Worm (Caenorhabditis elegans) whole organism, mixed stage, embryonic: ENCODE results near the gene nspb-5.
"Not testable (repeated sequence)": the region's sequence is repeated elsewhere in the genome, so short reads cannot be mapped to it uniquely, and the experiment has no call there.

Experiments
- M03D4.4 ChIP-seq: sonication (generic microtip); optimal IDR thresholded peaks from 2 replicates; lab custom pipeline; 2017; ENCODE audit warnings: mild to moderate bottlenecking, missing genetic modification characterization, missing compliant biosample characterization
- bed-3 ChIP-seq: fragments of 200-800 bp; sonication (Bioruptor generic); optimal IDR thresholded peaks from 3 replicates; lab custom pipeline; 2018; ENCODE audit warnings: mild to moderate bottlenecking, missing genetic modification characterization, moderate library complexity, missing compliant biosample characterization
- blmp-1 ChIP-seq: fragments of 150-350 bp; optimal IDR thresholded peaks from 2 replicates; lab custom pipeline; 2014; ENCODE audit warnings: missing biosample characterization, missing genetic modification characterization
- ceh-39 ChIP-seq: fragments of 150-350 bp; optimal IDR thresholded peaks from 2 replicates; lab custom pipeline; 2014; ENCODE audit warnings: missing biosample characterization, missing genetic modification characterization
- ceh-43 ChIP-seq: fragments of 200-800 bp; sonication (Bioruptor generic); optimal IDR thresholded peaks from 2 replicates; lab custom pipeline; 2018; ENCODE audit warnings: mild to moderate bottlenecking, missing genetic modification characterization, moderate library complexity, missing compliant biosample characterization
- ceh-83 ChIP-seq: fragments of 200-800 bp; sonication (Bioruptor generic); optimal IDR thresholded peaks from 2 replicates; lab custom pipeline; 2018; ENCODE audit warnings: mild to moderate bottlenecking, missing genetic modification characterization, missing compliant biosample characterization
- cnd-1 ChIP-seq: fragments of 200-800 bp; sonication (Bioruptor generic); optimal IDR thresholded peaks from 2 replicates; lab custom pipeline; 2018; ENCODE audit warnings: mild to moderate bottlenecking, missing genetic modification characterization, missing compliant biosample characterization
- drap-1 ChIP-seq: fragments of 200-800 bp; sonication (Bioruptor generic); optimal IDR thresholded peaks from 3 replicates; lab custom pipeline; 2018; ENCODE audit warnings: mild to moderate bottlenecking, missing genetic modification characterization, missing compliant biosample characterization
- elt-1 ChIP-seq: sonication (generic microtip); optimal IDR thresholded peaks from 2 replicates; lab custom pipeline; 2017; ENCODE audit warnings: missing genetic modification characterization, mild to moderate bottlenecking, missing compliant biosample characterization, antibody characterized with exemption, moderate library complexity, borderline replicate concordance; ENCODE audit not compliant: insufficient read depth
- elt-3 ChIP-seq: fragments of 150-350 bp; optimal IDR thresholded peaks from 2 replicates; lab custom pipeline; 2014; ENCODE audit warnings: missing biosample characterization, missing genetic modification characterization
- flh-1 ChIP-seq: fragments of 200-800 bp; sonication (Bioruptor generic); optimal IDR thresholded peaks from 2 replicates; lab custom pipeline; 2018; ENCODE audit warnings: mild to moderate bottlenecking, missing genetic modification characterization, moderate library complexity, missing compliant biosample characterization
- ham-2 ChIP-seq: fragments of 200-800 bp; sonication (Bioruptor generic); optimal IDR thresholded peaks from 2 replicates; lab custom pipeline; 2018; ENCODE audit warnings: mild to moderate bottlenecking, missing genetic modification characterization, missing compliant biosample characterization
- hlh-1 ChIP-seq: fragments of 150-350 bp; optimal IDR thresholded peaks from 2 replicates; lab custom pipeline; 2014; ENCODE audit warnings: missing biosample characterization, missing genetic modification reagents, missing genetic modification characterization
- lin-13 ChIP-seq: fragments of 150-350 bp; optimal IDR thresholded peaks from 2 replicates; lab custom pipeline; 2014; ENCODE audit warnings: missing biosample characterization, missing genetic modification characterization
- lin-32 ChIP-seq: fragments of 200-800 bp; sonication (Bioruptor generic); optimal IDR thresholded peaks from 2 replicates; lab custom pipeline; 2018; ENCODE audit warnings: mild to moderate bottlenecking, missing genetic modification characterization, missing compliant biosample characterization
- lsy-2 ChIP-seq: fragments of 150-350 bp; optimal IDR thresholded peaks from 2 replicates; lab custom pipeline; 2014; ENCODE audit warnings: missing biosample characterization, missing genetic modification characterization
- mab-5 ChIP-seq: fragments of 150-350 bp; optimal IDR thresholded peaks from 2 replicates; lab custom pipeline; 2014; ENCODE audit warnings: missing biosample characterization, missing genetic modification characterization
- mep-1 ChIP-seq: fragments of 150-350 bp; optimal IDR thresholded peaks from 2 replicates; lab custom pipeline; 2017; ENCODE audit warnings: missing biosample characterization, missing genetic modification reagents, missing genetic modification characterization, inconsistent platforms
- nhr-12 ChIP-seq: fragments of 150-350 bp; optimal IDR thresholded peaks from 2 replicates; lab custom pipeline; 2014; ENCODE audit warnings: missing biosample characterization, missing genetic modification characterization
- nhr-2 ChIP-seq: fragments of 150-350 bp; optimal IDR thresholded peaks from 2 replicates; lab custom pipeline; 2014; ENCODE audit warnings: missing biosample characterization, missing genetic modification characterization
- nhr-237 ChIP-seq: fragments of 150-350 bp; optimal IDR thresholded peaks from 2 replicates; lab custom pipeline; 2014; ENCODE audit warnings: missing biosample characterization, missing genetic modification characterization
- nhr-76 ChIP-seq: sonication (generic microtip); optimal IDR thresholded peaks from 2 replicates; lab custom pipeline; 2017; ENCODE audit warnings: missing biosample characterization, missing genetic modification characterization
- pha-4 ChIP-seq: fragments of 150-350 bp; optimal IDR thresholded peaks from 2 replicates; lab custom pipeline; 2018; ENCODE audit warnings: missing biosample characterization, missing genetic modification reagents, missing genetic modification characterization
- sem-2 ChIP-seq: fragments of 200-800 bp; sonication (Bioruptor generic); optimal IDR thresholded peaks from 2 replicates; lab custom pipeline; 2018; ENCODE audit warnings: mild to moderate bottlenecking, missing genetic modification characterization, missing compliant biosample characterization
- snpc-4 ChIP-seq: fragments of 150-350 bp; optimal IDR thresholded peaks from 2 replicates; lab custom pipeline; 2014; ENCODE audit warnings: missing biosample characterization, missing genetic modification characterization
- sptf-1 ChIP-seq: sonication (generic microtip); optimal IDR thresholded peaks from 2 replicates; lab custom pipeline; 2017; ENCODE audit warnings: mild to moderate bottlenecking, missing genetic modification characterization, moderate library complexity, missing compliant biosample characterization
- tbx-8 ChIP-seq: fragments of 200-800 bp; sonication (Bioruptor generic); optimal IDR thresholded peaks from 2 replicates; lab custom pipeline; 2018; ENCODE audit warnings: mild to moderate bottlenecking, missing genetic modification characterization, moderate library complexity, missing compliant biosample characterization
- unc-120 ChIP-seq: sonication (generic microtip); optimal IDR thresholded peaks from 2 replicates; lab custom pipeline; 2017; ENCODE audit warnings: missing genetic modification characterization, missing compliant biosample characterization; ENCODE audit not compliant: poor library complexity, severe bottlenecking
- unc-39 ChIP-seq: fragments of 150-350 bp; optimal IDR thresholded peaks from 2 replicates; lab custom pipeline; 2014; ENCODE audit warnings: missing biosample characterization, missing genetic modification characterization
- unc-62 ChIP-seq: fragments of 150-350 bp; optimal IDR thresholded peaks from 2 replicates; lab custom pipeline; 2014; ENCODE audit warnings: missing biosample characterization, missing genetic modification reagents, missing genetic modification characterization
- zip-8 ChIP-seq: fragments of 150-350 bp; optimal IDR thresholded peaks from 2 replicates; lab custom pipeline; 2014; ENCODE audit warnings: missing biosample characterization, missing genetic modification characterization
- ztf-11 ChIP-seq: fragments of 150-350 bp; optimal IDR thresholded peaks from 2 replicates; lab custom pipeline; 2014; ENCODE audit warnings: missing biosample characterization, missing genetic modification characterization

Gene nspb-5

DNA sequence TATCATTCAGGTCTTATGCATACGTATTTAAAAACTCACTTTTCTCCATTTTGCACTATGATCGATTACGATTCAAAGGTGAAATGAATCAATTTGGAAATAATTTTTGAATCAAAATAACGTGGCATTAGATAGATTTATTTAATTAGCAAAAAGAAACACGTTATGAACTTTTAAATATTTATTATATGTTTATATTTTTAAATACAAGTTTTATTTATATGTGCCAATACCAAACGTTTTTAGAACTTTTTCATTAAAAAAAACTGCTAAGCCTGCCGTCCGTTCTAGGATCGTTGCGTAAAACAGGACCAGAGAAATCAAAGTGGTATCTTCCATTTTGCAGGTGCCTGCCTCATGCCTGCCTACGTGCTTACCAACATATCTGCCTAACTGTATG is 1.5 kb upstream of the nspb-5 start, which contains the start of gene F38A5.6:
F38A5.6 (minus strand) TSS at position 101 of the 400 bp plus-strand sequence.
- TF ChIP-seq ceh-43 (GFP tag; lab: Kevin White, UChicago) (no peak), snpc-4 (tag; lab: Kevin White, UChicago) (no peak), unc-39 (no peak)
- TF ChIP-seq, all 35 proteins: peak for 0

DNA sequence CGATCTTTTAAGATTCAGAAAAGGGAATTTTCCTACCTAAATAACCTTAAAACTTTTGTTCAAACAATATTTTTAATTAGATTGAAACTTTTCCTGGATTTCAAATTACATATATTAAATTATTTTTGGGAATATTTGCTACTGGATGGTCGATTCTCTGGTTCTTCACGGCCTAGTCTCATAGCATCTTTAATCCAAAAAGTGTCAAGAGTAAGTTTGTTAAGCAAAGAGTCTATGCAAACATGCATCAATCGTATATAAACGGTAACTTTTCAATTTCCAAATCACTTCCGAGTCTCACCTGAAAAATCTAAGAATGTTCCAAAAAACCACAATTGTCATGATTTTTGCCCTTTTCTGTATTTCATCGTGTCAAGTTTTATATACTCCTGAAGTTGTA is 922 bp upstream of the nspb-5 start, which contains the start of gene nspb-4:
nspb-4 (plus strand) TSS at position 301 of the 400 bp plus-strand sequence.
- not testable (repeated sequence) for TF ChIP-seq nhr-2 (tag; lab: Kevin White, UChicago); blmp-1 (tag; lab: Kevin White, UChicago); lin-32

DNA sequence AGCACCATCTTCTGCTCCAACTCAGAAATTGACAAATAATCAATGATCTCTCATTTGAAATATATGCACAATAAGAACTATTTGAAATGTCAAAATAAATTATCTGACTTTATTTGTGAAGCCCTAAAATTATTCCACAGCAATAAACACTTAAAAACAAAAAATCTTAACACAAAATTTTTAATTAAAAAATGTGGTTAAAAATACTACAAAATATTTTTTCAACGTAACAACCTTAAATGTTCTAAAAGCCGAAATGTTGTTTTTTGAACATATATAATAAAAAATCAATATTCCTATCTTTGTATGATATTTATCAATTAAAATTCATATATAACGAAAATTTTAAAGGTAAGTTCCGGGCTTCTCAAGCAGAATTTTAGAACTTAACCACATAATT is 607 bp downstream of the nspb-5 start, which contains the start of gene F38A5.8:
F38A5.8 (plus strand) TSS at position 301 of the 400 bp plus-strand sequence.
- TF ChIP-seq unc-120 (tag; lab: Kevin White, UChicago) (no peak), hlh-1 (tag; lab: Kevin White, UChicago) (no peak), M03D4.4 (tag; lab: Kevin White, UChicago) (no peak), mab-5 (tag; lab: Kevin White, UChicago) (no peak), flh-1 (GFP tag; lab: Kevin White, UChicago) (no peak), nhr-2 (tag; lab: Kevin White, UChicago) (no peak), lsy-2 (tag; lab: Kevin White, UChicago) (no peak), sptf-1 (tag; lab: Kevin White, UChicago) (no peak), unc-39 (no peak)
- TF ChIP-seq, all 35 proteins: peak for 0

DNA sequence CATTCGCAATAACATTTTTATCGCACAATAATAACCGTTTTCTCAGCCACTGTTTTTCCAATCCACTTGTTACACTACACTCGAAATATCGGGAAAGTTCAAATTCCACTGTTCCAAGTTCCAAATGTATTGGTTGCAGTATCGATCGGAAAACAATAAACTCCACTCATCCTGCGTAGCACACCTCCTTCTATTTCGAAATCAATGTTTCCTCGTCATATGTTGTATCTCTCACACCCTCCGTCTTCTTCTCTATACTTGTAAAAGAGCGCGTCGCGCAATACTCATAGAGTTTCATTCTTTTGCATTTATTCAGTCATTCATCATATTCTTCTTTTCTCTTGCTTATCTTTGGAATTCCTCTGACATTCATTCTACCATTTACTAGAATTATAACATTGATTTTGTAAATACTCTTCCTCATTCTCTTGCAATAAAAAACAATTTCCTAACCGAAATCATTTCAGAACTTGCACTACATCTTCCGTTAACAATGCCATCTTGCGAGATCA is 2.4 kb downstream of the nspb-5 start, which contains the start of gene sup-36:
sup-36 (plus strand) TSS at position 462 of the 512 bp plus-strand sequence.
- TF ChIP-seq mep-1 (tag; lab: Kevin White, UChicago), result no peak
- TF ChIP-seq mab-5 (tag; lab: Kevin White, UChicago), result no peak
- TF ChIP-seq hlh-1 (tag; lab: Kevin White, UChicago), result peak; percentile 52
- no peak for TF ChIP-seq unc-62 (GFP tag; lab: Kevin White, UChicago)
- no peak for TF ChIP-seq cnd-1 (tag; lab: Kevin White, UChicago)
- TF ChIP-seq M03D4.4 (tag; lab: Kevin White, UChicago), result no peak
- no peak for TF ChIP-seq nhr-237
- TF ChIP-seq flh-1 (GFP tag; lab: Kevin White, UChicago), result no peak
- TF ChIP-seq sptf-1 (tag; lab: Kevin White, UChicago), result no peak
- no peak for TF ChIP-seq elt-1
- TF ChIP-seq nhr-76 (tag; lab: Kevin White, UChicago), result no peak
- no peak for TF ChIP-seq sem-2 (GFP tag; lab: Kevin White, UChicago)
- TF ChIP-seq ceh-39 (tag; lab: Kevin White, UChicago), result peak; percentile 63
- TF ChIP-seq nhr-2 (tag; lab: Kevin White, UChicago), result no peak
- TF ChIP-seq lin-13 (tag; lab: Kevin White, UChicago), result no peak
- TF ChIP-seq, all 35 proteins: peak for 2

DNA sequence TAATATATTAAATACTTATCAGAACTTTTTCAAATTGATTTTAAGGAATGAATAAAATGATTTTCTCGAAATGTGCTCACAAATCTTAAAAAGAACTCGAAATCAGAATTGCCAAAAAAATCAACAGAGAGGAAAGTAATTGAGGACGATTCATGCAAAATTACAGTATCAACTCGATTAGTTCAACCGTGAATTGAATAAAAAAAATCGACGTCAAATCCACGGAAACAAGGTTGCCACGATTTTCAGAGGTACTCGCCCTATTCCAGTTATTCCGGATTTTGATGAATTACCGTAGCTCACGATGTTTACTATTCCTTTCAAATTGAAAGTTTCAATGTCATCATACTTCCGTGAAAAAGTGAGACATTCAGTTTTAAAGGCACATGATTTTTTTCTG is 3.5 kb downstream of the nspb-5 start, which contains the start of gene F15B10.3:
F15B10.3 (plus strand) TSS at position 301 of the 400 bp plus-strand sequence.
- TF ChIP-seq zip-8 (no peak), unc-120 (tag; lab: Kevin White, UChicago) (no peak), sptf-1 (tag; lab: Kevin White, UChicago) (no peak), unc-39 (no peak), hlh-1 (tag; lab: Kevin White, UChicago) (no peak), nhr-76 (tag; lab: Kevin White, UChicago) (no peak), mab-5 (tag; lab: Kevin White, UChicago) (no peak), elt-1 (no peak), ham-2 (no peak), ceh-39 (tag; lab: Kevin White, UChicago) (no peak), pha-4 (no peak), nhr-12 (tag; lab: Kevin White, UChicago) (no peak)
- TF ChIP-seq, all 35 proteins: peak for 0

DNA sequence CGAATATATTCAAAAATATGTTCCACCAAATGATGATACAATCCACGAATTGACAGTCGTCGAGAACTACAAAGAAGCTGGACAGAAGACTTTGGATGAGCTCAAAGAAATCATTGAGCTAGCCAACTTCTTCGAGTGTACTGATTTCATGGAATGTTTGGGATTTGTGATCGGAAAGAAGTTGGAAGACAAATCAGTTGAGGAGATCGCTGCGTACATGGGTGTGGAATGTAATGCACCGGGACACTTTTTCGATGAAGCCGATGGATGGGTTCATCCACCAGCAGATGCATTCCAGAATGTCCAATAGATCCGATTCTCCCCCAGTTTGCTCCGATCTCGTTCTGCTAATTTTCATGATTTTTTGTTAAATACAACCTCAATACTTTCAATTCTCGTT is 4.7 kb downstream of the nspb-5 start:
- no peak for TF ChIP-seq blmp-1 (tag; lab: Kevin White, UChicago)
- no peak for TF ChIP-seq snpc-4 (tag; lab: Kevin White, UChicago)
- TF ChIP-seq nhr-237, result no peak
- no peak for TF ChIP-seq hlh-1 (tag; lab: Kevin White, UChicago)
- TF ChIP-seq bed-3, result no peak
- TF ChIP-seq lin-13 (tag; lab: Kevin White, UChicago), result no peak
- TF ChIP-seq unc-120 (tag; lab: Kevin White, UChicago), result no peak
- TF ChIP-seq pha-4, result no peak
- no peak for TF ChIP-seq mep-1 (tag; lab: Kevin White, UChicago)
- no peak for TF ChIP-seq drap-1 (GFP tag; lab: Kevin White, UChicago)
- TF ChIP-seq unc-62 (GFP tag; lab: Kevin White, UChicago), result no peak
- no peak for TF ChIP-seq tbx-8 (GFP tag; lab: Kevin White, UChicago)
- no peak for TF ChIP-seq nhr-76 (tag; lab: Kevin White, UChicago)
- no peak for TF ChIP-seq lsy-2 (tag; lab: Kevin White, UChicago)
- no peak for TF ChIP-seq elt-3 (tag; lab: Kevin White, UChicago)
- no peak for TF ChIP-seq ceh-83 (GFP tag; lab: Kevin White, UChicago)
- no peak for TF ChIP-seq ztf-11 (tag; lab: Kevin White, UChicago)
